Worm (Caenorhabditis elegans) whole organism, young adult: ENCODE data around the gene C56G2.9.

Experiments used
- B0019.2 ChIP-seq: fragments of 200-800 bp; sonication (Bioruptor generic); conservative IDR thresholded peaks from 2 replicates; pipeline ENCODE4 v1.3.6; 2022; ENCODE audit warnings: missing genetic modification reagents, missing genetic modification characterization, missing compliant biosample characterization
- F10E7.11 ChIP-seq: sonication (generic microtip); optimal IDR thresholded peaks from 2 replicates; lab custom pipeline; 2017; ENCODE audit warnings: mild to moderate bottlenecking, missing genetic modification characterization, moderate library complexity, missing compliant biosample characterization
- F23B12.7 ChIP-seq: sonication (generic microtip); optimal IDR thresholded peaks from 2 replicates; lab custom pipeline; 2017; ENCODE audit warnings: missing genetic modification characterization, mild to moderate bottlenecking, missing compliant biosample characterization, antibody characterized with exemption, moderate library complexity; ENCODE audit not compliant: insufficient read depth
- F49E8.2 ChIP-seq: sonication (generic microtip); optimal IDR thresholded peaks from 3 replicates; lab custom pipeline; 2017; ENCODE audit warnings: missing genetic modification characterization, mild to moderate bottlenecking, missing compliant biosample characterization, antibody characterized with exemption, moderate library complexity; ENCODE audit not compliant: insufficient read depth
- F57C9.4 ChIP-seq: sonication (generic microtip); optimal IDR thresholded peaks from 2 replicates; lab custom pipeline; 2017; ENCODE audit warnings: mild to moderate bottlenecking, missing genetic modification characterization, missing compliant biosample characterization
- Y53G8AR.9 ChIP-seq: fragments of 200-800 bp; sonication (Bioruptor generic); conservative IDR thresholded peaks from 2 replicates; pipeline ENCODE4 v1.3.6; 2022; ENCODE audit warnings: missing genetic modification reagents, missing genetic modification characterization, missing compliant biosample characterization
- Y56A3A.18 ChIP-seq: fragments of 200-800 bp; sonication (Bioruptor generic); IDR thresholded peaks from 2 replicates; pipeline ENCODE4 v1.3.6; 2022; ENCODE audit warnings: missing genetic modification reagents, missing genetic modification characterization, missing compliant biosample characterization
- atf-7 ChIP-seq: sonication (generic microtip); optimal IDR thresholded peaks from 2 replicates; lab custom pipeline; 2017; ENCODE audit warnings: mild to moderate bottlenecking, missing genetic modification characterization, missing compliant biosample characterization
- cebp-2 ChIP-seq: fragments of 200-800 bp; sonication (Bioruptor generic); IDR thresholded peaks from 2 replicates; pipeline ENCODE4 v1.3.6; 2022; ENCODE audit warnings: missing genetic modification characterization, missing compliant biosample characterization
- ceh-27 ChIP-seq: fragments of 200-800 bp; sonication (Bioruptor generic); optimal IDR thresholded peaks from 2 replicates; lab custom pipeline; 2018; ENCODE audit warnings: mild to moderate bottlenecking, missing genetic modification characterization, moderate library complexity, missing compliant biosample characterization
- die-1 ChIP-seq: sonication (generic microtip); optimal IDR thresholded peaks from 2 replicates; lab custom pipeline; 2016; ENCODE audit warnings: missing genotype, mild to moderate bottlenecking, missing genetic modification characterization, missing compliant biosample characterization
- egl-18 ChIP-seq: fragments of 200-800 bp; sonication (Bioruptor generic); IDR thresholded peaks from 2 replicates; pipeline ENCODE4 v1.3.6; 2022; ENCODE audit warnings: missing genetic modification reagents, missing genetic modification characterization, missing compliant biosample characterization
- ekl-4 ChIP-seq: fragments of 200-800 bp; sonication (Bioruptor generic); IDR thresholded peaks from 2 replicates; pipeline ENCODE4 v1.3.6; 2022; ENCODE audit warnings: missing genetic modification reagents, missing genetic modification characterization, missing compliant biosample characterization
- hlh-26 ChIP-seq: fragments of 200-800 bp; sonication (Bioruptor generic); conservative IDR thresholded peaks from 2 replicates; pipeline ENCODE4 v1.3.6; 2022; ENCODE audit warnings: missing genetic modification reagents, missing genetic modification characterization, missing compliant biosample characterization
- hmg-1.2 ChIP-seq: fragments of 200-800 bp; sonication (Bioruptor generic); IDR thresholded peaks from 2 replicates; pipeline ENCODE4 v1.3.6; 2022; ENCODE audit warnings: missing genetic modification reagents, missing genetic modification characterization, missing compliant biosample characterization
- hrde-1 ChIP-seq: sonication (generic microtip); optimal IDR thresholded peaks from 2 replicates; lab custom pipeline; 2016; ENCODE audit warnings: missing genetic modification characterization, mild to moderate bottlenecking, missing compliant biosample characterization, moderate library complexity, missing genotype, missing genetic modification reagents, borderline replicate concordance
- hsf-1 ChIP-seq: fragments of 200-800 bp; sonication (Bioruptor generic); IDR thresholded peaks from 2 replicates; pipeline ENCODE4 v1.3.6; 2022; ENCODE audit warnings: missing genetic modification reagents, missing genetic modification characterization, missing compliant biosample characterization
- lag-1 ChIP-seq: fragments of 200-800 bp; sonication (Bioruptor generic); IDR thresholded peaks from 2 replicates; pipeline ENCODE4 v1.3.6; 2022; ENCODE audit warnings: missing genetic modification reagents, missing genetic modification characterization, missing compliant biosample characterization
- let-607 ChIP-seq, 2 experiments: fragments of 200-800 bp in 1 of 2; sonication (Bioruptor generic) in 1 of 2; sonication (generic microtip) in 1 of 2; optimal IDR thresholded peaks; 2 replicates each; lab custom pipeline; 2016 to 2018; ENCODE audit warnings: mild to moderate bottlenecking in 2 of 2, missing compliant biosample characterization in 2 of 2, missing genetic modification characterization in 2 of 2, moderate library complexity in 2 of 2, missing genotype in 1 of 2
- lin-54 ChIP-seq: fragments of 200-800 bp; sonication (Bioruptor generic); optimal IDR thresholded peaks from 2 replicates; lab custom pipeline; 2018; ENCODE audit warnings: mild to moderate bottlenecking, missing genetic modification characterization, missing compliant biosample characterization
- lir-1 ChIP-seq: fragments of 200-800 bp; sonication (Bioruptor generic); conservative IDR thresholded peaks from 2 replicates; pipeline ENCODE4 v1.3.6; 2022; ENCODE audit warnings: missing genetic modification reagents, missing genetic modification characterization, missing compliant biosample characterization
- lsl-1 ChIP-seq: fragments of 200-800 bp; sonication (Bioruptor generic); optimal IDR thresholded peaks from 2 replicates; lab custom pipeline; 2018; ENCODE audit warnings: mild to moderate bottlenecking, missing genetic modification characterization, moderate library complexity, missing compliant biosample characterization
- lsy-27 ChIP-seq: sonication (generic microtip); optimal IDR thresholded peaks from 2 replicates; lab custom pipeline; 2017; ENCODE audit warnings: missing genetic modification characterization, mild to moderate bottlenecking, missing compliant biosample characterization, antibody characterized with exemption, missing genotype, borderline replicate concordance; ENCODE audit not compliant: insufficient read depth
- madf-3 ChIP-seq: fragments of 200-800 bp; sonication (Bioruptor generic); IDR thresholded peaks from 2 replicates; pipeline ENCODE4 v1.3.6; 2022; ENCODE audit warnings: missing genetic modification reagents, missing genetic modification characterization, missing compliant biosample characterization
- madf-6 ChIP-seq: fragments of 200-800 bp; sonication (Bioruptor generic); IDR thresholded peaks from 2 replicates; pipeline ENCODE4 v1.3.6; 2022; ENCODE audit warnings: missing genetic modification reagents, missing genetic modification characterization, missing compliant biosample characterization
- madf-8 ChIP-seq: fragments of 200-800 bp; sonication (Bioruptor generic); conservative IDR thresholded peaks from 2 replicates; pipeline ENCODE4 v1.3.6; 2022; ENCODE audit warnings: missing genetic modification reagents, missing genetic modification characterization, missing compliant biosample characterization
- mel-28 ChIP-seq: sonication (generic microtip); optimal IDR thresholded peaks from 2 replicates; lab custom pipeline; 2016; ENCODE audit warnings: borderline replicate concordance, mild to moderate bottlenecking, missing genetic modification characterization, missing compliant biosample characterization
- nhr-179 ChIP-seq: sonication (generic microtip); optimal IDR thresholded peaks from 2 replicates; lab custom pipeline; 2016; ENCODE audit warnings: mild to moderate bottlenecking, missing genetic modification characterization, missing compliant biosample characterization
- nhr-27 ChIP-seq: fragments of 200-800 bp; sonication (Bioruptor generic); optimal IDR thresholded peaks from 2 replicates; lab custom pipeline; 2018; ENCODE audit warnings: mild to moderate bottlenecking, missing genetic modification characterization, moderate library complexity, missing compliant biosample characterization
- nhr-80 ChIP-seq: sonication (generic microtip); optimal IDR thresholded peaks from 2 replicates; lab custom pipeline; 2016; ENCODE audit warnings: missing genetic modification characterization, missing compliant biosample characterization
- nhr-90 ChIP-seq: sonication (generic microtip); optimal IDR thresholded peaks from 2 replicates; lab custom pipeline; 2016; ENCODE audit warnings: missing genotype, mild to moderate bottlenecking, missing genetic modification characterization, missing compliant biosample characterization
- rec-8 ChIP-seq, 2 experiments: sonication (generic microtip); optimal IDR thresholded peaks; 2 replicates each; lab custom pipeline; 2016; ENCODE audit warnings: mild to moderate bottlenecking in 2 of 2, missing genetic modification characterization in 2 of 2, missing genetic modification reagents in 2 of 2, missing genotype in 2 of 2, missing biosample characterization in 1 of 2, missing compliant biosample characterization in 1 of 2, moderate library complexity in 1 of 2
- sdz-38 ChIP-seq: sonication (generic microtip); optimal IDR thresholded peaks from 2 replicates; lab custom pipeline; 2016; ENCODE audit warnings: missing genotype, missing genetic modification characterization, missing compliant biosample characterization
- snpc-1.1 ChIP-seq: sonication (generic microtip); optimal IDR thresholded peaks from 2 replicates; lab custom pipeline; 2017; ENCODE audit warnings: missing genetic modification characterization, mild to moderate bottlenecking, missing compliant biosample characterization, antibody characterized with exemption, moderate library complexity, missing genotype, missing genetic modification reagents; ENCODE audit not compliant: insufficient read depth
- tbx-9 ChIP-seq: sonication (generic microtip); optimal IDR thresholded peaks from 2 replicates; lab custom pipeline; 2016; ENCODE audit warnings: borderline replicate concordance, missing genetic modification characterization, inconsistent platforms, missing compliant biosample characterization
- zim-3 ChIP-seq: sonication (generic microtip); optimal IDR thresholded peaks from 2 replicates; lab custom pipeline; 2017; ENCODE audit warnings: mild to moderate bottlenecking, missing genetic modification characterization, moderate library complexity, missing compliant biosample characterization
- ztf-18 ChIP-seq: sonication (generic microtip); optimal IDR thresholded peaks from 2 replicates; lab custom pipeline; 2016; ENCODE audit warnings: missing genotype, mild to moderate bottlenecking, missing genetic modification characterization, missing compliant biosample characterization
- ztf-25 ChIP-seq: fragments of 200-800 bp; sonication (Bioruptor generic); IDR thresholded peaks from 2 replicates; pipeline ENCODE4 v1.3.6; 2022; ENCODE audit warnings: missing genetic modification reagents, missing genetic modification characterization, missing compliant biosample characterization
- ztf-6 ChIP-seq: fragments of 200-800 bp; sonication (Bioruptor generic); IDR thresholded peaks from 2 replicates; pipeline ENCODE4 v1.3.6; 2022; ENCODE audit warnings: missing genetic modification reagents, missing genetic modification characterization, missing compliant biosample characterization

Gene C56G2.9

DNA sequence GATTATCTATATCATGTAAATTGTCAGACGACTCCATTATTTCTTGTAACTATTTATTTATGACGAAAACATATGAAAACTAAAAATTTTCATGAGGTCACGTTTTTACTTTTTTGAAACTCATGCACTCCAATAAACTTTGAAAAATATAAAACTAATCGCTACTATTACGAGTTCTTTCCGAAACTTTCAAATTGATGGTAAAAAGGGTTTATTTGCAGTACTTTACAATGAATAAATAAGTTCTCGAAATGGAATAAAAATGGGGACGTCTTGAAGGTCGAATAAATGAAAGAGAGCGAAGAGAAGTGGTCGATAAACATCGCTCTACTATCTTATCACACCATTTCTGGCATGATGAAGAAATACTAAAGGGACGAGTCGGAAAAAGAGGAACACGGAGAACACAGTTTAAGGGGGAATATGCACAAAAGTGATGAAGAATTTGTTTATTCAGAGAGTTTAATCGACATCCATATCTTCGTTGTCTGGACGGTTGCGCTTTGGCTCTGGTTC, 3.2 kb downstream of the C56G2.9 start, which contains the start of gene let-767:
Gene let-767, minus strand, starts transcription at position 51 of the 516 bp plus-strand sequence.
- TF ChIP-seq hmg-1.2 (GFP tag; lab: Robert Waterston, UW), result 0 out of 2 replicates have a peak, but pooled peaks have one; percentile 4
- peak; percentile 32; the same call in 1 of the 2 replicates for TF ChIP-seq ekl-4
- TF ChIP-seq nhr-80 (tag; lab: Kevin White, UChicago), result peak; percentile 45
- no peak for TF ChIP-seq snpc-1.1
- TF ChIP-seq madf-3 (GFP tag; lab: Robert Waterston, UW), result 0 out of 2 replicates have a peak, but pooled peaks have one; percentile 36

ce11 chrIII:6337730-6338129, 5.4 kb downstream of the C56G2.9 start:
- peak; percentile 41; the same call in 1 of the 2 replicates for TF ChIP-seq madf-8
- peak; percentile 69 for TF ChIP-seq madf-6 (GFP tag; lab: Robert Waterston, UW)

DNA sequence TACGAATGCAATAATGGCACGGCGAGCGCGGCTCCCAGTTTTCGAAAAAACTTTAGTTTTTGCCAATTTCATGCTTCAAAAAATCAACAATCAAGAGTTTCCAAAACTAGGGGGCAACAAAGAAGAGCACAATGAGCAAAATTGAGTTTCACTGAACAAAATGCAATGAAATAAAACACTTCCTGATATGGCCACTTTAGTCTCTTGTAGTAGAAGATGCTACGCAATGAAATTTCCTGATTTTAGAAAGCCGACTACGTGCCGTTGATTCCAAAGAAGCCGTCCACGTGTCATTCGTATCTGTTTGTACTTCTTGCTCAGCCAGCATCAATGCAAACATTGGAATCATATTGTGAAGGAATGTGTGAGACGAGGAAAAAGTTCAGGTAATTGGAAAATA, 8.8 kb downstream of the C56G2.9 start:
- no peak for TF ChIP-seq ztf-18 (tag; lab: Kevin White, UChicago)
- no peak for TF ChIP-seq nhr-179 (tag; lab: Kevin White, UChicago)
- TF ChIP-seq madf-8, result no peak
- TF ChIP-seq F10E7.11 (tag; lab: Kevin White, UChicago), result no peak
- no peak for TF ChIP-seq die-1
- TF ChIP-seq hlh-26 (GFP tag; lab: Robert Waterston, UW), result no peak
- TF ChIP-seq F49E8.2, result no peak
- TF ChIP-seq F23B12.7 (tag; lab: Kevin White, UChicago), result no peak
- no peak for TF ChIP-seq rec-8 (tag; optimal IDR thresholded peaks at IDR 0.05; lab: Kevin White, UChicago)

DNA sequence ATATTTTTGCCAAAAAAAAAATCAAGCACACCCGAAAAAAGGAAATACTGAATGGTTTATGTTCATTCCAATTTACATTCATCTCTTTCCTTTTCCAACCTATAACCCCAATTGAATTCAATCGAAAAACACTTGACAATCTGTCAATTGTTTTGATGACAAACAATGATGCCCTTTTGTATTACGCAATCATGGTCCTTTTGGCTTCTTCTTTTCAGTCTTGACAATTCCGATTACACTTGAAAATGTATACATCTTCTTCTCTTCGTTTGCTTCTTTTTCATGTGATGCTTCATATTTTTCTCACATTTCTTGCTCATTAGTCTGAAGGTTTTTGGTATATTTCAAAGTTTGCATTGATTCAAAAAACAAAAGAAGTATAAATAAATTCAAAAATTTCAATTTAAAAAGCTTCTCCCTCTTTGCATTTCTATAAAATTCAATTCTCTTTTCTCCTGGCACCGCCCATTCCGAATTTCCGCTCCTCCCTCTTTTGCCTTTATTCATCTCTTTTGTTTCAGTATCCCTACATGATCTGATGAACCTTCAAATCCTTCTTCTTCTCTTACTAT, 11.8 kb downstream of the C56G2.9 start, which contains the start of gene C56G2.4:
Gene C56G2.4, plus strand, starts transcription at position 522 of the 572 bp plus-strand sequence.
- TF ChIP-seq tbx-9 (tag; lab: Kevin White, UChicago), result no peak
- no peak for TF ChIP-seq Y56A3A.18
- no peak for TF ChIP-seq lsl-1
- no peak for TF ChIP-seq nhr-90
- TF ChIP-seq ztf-6 (GFP tag; lab: Robert Waterston, UW), result no peak
- TF ChIP-seq let-607 (tag; optimal IDR thresholded peaks at IDR 0.05; lab: Kevin White, UChicago), result no peak
- no peak for TF ChIP-seq hsf-1 (GFP tag; lab: Robert Waterston, UW)
- no peak for TF ChIP-seq nhr-27 (tag; lab: Kevin White, UChicago)
- TF ChIP-seq lag-1 (GFP tag; lab: Robert Waterston, UW), result no peak
- TF ChIP-seq hlh-26 (GFP tag; lab: Robert Waterston, UW), result no peak
- TF ChIP-seq atf-7 (tag; lab: Kevin White, UChicago), result no peak

DNA sequence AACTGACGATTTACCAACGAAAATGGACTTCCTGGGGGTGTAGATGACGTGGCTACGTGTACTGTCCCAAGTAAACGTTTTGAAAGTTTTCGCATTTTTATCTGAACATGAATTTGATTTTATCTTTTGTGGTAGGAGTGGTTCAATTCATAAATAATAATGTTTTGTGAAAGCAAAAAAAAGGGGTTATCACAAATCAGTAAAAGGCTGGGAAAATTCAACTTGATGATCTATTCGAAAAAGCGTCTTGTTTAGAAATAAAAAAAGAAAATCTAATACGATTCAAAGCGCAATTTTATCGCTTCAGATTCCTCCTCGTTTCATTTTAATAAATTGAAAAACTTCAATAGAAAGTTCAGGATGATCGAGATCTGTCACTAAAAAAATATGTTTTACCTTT, 19.0 kb downstream of the C56G2.9 start, which contains the start of gene C56G2.5:
Gene C56G2.5, minus strand, starts transcription at position 101 of the 400 bp plus-strand sequence.
- no peak for TF ChIP-seq F57C9.4 (tag; lab: Kevin White, UChicago)
- no peak for TF ChIP-seq ceh-27 (GFP tag; lab: Kevin White, UChicago)
- no peak for TF ChIP-seq nhr-90
- no peak for TF ChIP-seq lin-54 (GFP tag; lab: Kevin White, UChicago)
- no peak for TF ChIP-seq Y53G8AR.9 (GFP tag; lab: Robert Waterston, UW)
- TF ChIP-seq B0019.2, result no peak
- no peak for TF ChIP-seq ztf-6 (GFP tag; lab: Robert Waterston, UW)
- no peak for TF ChIP-seq mel-28 (tag; lab: Kevin White, UChicago)
- no peak for TF ChIP-seq hrde-1
- TF ChIP-seq lir-1 (GFP tag; lab: Robert Waterston, UW), result no peak
- TF ChIP-seq cebp-2 (GFP tag; lab: Robert Waterston, UW), result no peak
- no peak for TF ChIP-seq ztf-25 (GFP tag; lab: Robert Waterston, UW)
- TF ChIP-seq zim-3, result no peak
- TF ChIP-seq lsy-27, result no peak
- no peak for TF ChIP-seq sdz-38
- TF ChIP-seq let-607 (tag; optimal IDR thresholded peaks at IDR 0.05; lab: Kevin White, UChicago), result no peak
- TF ChIP-seq egl-18 (GFP tag; lab: Robert Waterston, UW), result no peak
